Fruit fly (Drosophila melanogaster): ENCODE data around the gene CG33648.
A peak's percentile ranks its signal among the peaks of the same experiment; 100 is the strongest.

Gene CG33648

DNA sequence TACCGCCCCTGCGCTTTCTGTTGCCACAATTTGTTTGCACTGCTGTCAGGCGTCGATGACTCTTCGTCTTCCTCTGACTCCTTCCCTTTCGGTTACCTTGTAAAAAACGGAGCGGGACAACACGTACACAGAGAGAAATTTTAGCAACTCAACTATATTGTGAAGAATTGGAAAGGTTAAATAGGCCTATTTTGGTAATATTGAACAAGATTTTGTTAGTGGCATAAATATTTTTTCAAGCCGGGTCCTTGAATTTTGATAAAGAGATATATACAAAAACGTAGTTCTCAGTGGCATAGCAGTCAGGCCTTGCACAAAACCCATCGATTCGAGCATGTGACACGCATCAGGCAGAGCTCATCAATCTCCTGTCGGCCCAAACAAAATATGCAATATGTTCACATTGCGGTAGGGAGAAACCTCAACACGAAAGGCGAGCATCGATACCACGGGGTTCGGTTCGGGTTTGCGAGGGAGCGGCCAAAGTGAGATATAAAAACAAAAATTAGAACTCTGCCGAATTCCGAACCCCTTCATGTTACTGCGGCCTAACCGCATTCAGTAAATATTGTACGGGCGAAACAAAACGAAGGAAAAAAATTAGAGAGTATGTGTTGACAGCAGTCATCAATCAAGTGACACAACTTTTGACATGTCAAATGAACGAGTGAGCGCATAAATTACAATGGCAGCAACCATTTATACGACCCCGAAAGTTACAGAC lies 29.9 kb downstream of the CG33648 start:
- TF ChIP-seq CG8478 (optimal IDR thresholded peaks at IDR 0.05) (no peak), CG5245 (GFP tag; optimal IDR thresholded peaks at IDR 0.05) (peak; percentile 70), lab (GFP tag; optimal IDR thresholded peaks at IDR 0.05) (peak; percentile 75), CG1024 (GFP tag; IDR thresholded peaks at IDR 0.05) (peak; percentile 61), emc (GFP tag; optimal IDR thresholded peaks at IDR 0.05) (no peak), org-1 (GFP tag; optimal IDR thresholded peaks at IDR 0.05) (peak; percentile 31), NC2α (GFP tag; optimal IDR thresholded peaks at IDR 0.05) (peak; percentile 78), sima (GFP tag; optimal IDR thresholded peaks at IDR 0.05) (no peak), CG31365 (tag; optimal IDR thresholded peaks at IDR 0.05) (no peak), Mes4 (GFP tag; optimal IDR thresholded peaks at IDR 0.05) (peak; percentile 49), knrl (GFP tag; IDR thresholded peaks at IDR 0.05; ENCODE audit: partially characterized antibody) (no peak), CG43689 (GFP tag; IDR thresholded peaks at IDR 0.05) (no peak), hbn (GFP tag; IDR thresholded peaks at IDR 0.05; ENCODE audit: partially characterized antibody) (no peak), bigmax (GFP tag; optimal IDR thresholded peaks at IDR 0.05) (no peak), Trl (optimal IDR thresholded peaks at IDR 0.05) (no peak), Trl (GFP tag; optimal IDR thresholded peaks at IDR 0.05) (peak; percentile 86), CG9797 (GFP tag; optimal IDR thresholded peaks at IDR 0.05) (no peak), sr (GFP tag; IDR thresholded peaks at IDR 0.05) (no peak), CG33557 (GFP tag; optimal IDR thresholded peaks at IDR 0.05) (peak; percentile 70), CG2678 (tag; optimal IDR thresholded peaks at IDR 0.05) (peak; percentile 81), bcd (GFP tag; optimal IDR thresholded peaks at IDR 0.05) (peak; percentile 75), tio (GFP tag; optimal IDR thresholded peaks at IDR 0.05) (peak; percentile 67), fru (optimal IDR thresholded peaks at IDR 0.05) (no peak), ab (GFP tag; optimal IDR thresholded peaks at IDR 0.05) (no peak), Chrac-16 (GFP tag; optimal IDR thresholded peaks at IDR 0.05) (peak; percentile 57), CG13287 (GFP tag; IDR thresholded peaks at IDR 0.05; ENCODE audit: partially characterized antibody) (no peak), Hmx (GFP tag; optimal IDR thresholded peaks at IDR 0.05) (peak; percentile 31), CG11723 (GFP tag; optimal IDR thresholded peaks at IDR 0.05) (peak; percentile 41), Abd-B (GFP tag; optimal IDR thresholded peaks at IDR 0.05) (peak; percentile 56), kah (GFP tag; optimal IDR thresholded peaks at IDR 0.05) (peak; percentile 38), CG8281 (tag; optimal IDR thresholded peaks at IDR 0.05) (peak; percentile 19), CG18262 (tag; optimal IDR thresholded peaks at IDR 0.05) (peak; percentile 90), unc-4 (GFP tag; IDR thresholded peaks at IDR 0.05; ENCODE audit: partially characterized antibody) (no peak), Sry-δ (GFP tag; optimal IDR thresholded peaks at IDR 0.05) (peak; percentile 44), CG8765 (GFP tag; IDR thresholded peaks at IDR 0.05) (peak; percentile 83), CG12942 (GFP tag; optimal IDR thresholded peaks at IDR 0.05) (no peak), stc (GFP tag; IDR thresholded peaks at IDR 0.05) (peak; percentile 51), Hr51 (GFP tag; optimal IDR thresholded peaks at IDR 0.05) (peak; percentile 49), maf-S (GFP tag; optimal IDR thresholded peaks at IDR 0.05) (peak; percentile 45), MTF-1 (GFP tag; optimal IDR thresholded peaks at IDR 0.05; ENCODE audit: borderline replicate concordance) (peak; percentile 66), vnd (GFP tag; IDR thresholded peaks at IDR 0.05; ENCODE audit: partially characterized antibody) (no peak), pb (GFP tag; optimal IDR thresholded peaks at IDR 0.05) (peak; percentile 64), pita (GFP tag; optimal IDR thresholded peaks at IDR 0.05) (no peak), usp (GFP tag; optimal IDR thresholded peaks at IDR 0.05) (no peak), HLH4C (GFP tag; IDR thresholded peaks at IDR 0.05; ENCODE audit: partially characterized antibody) (no peak), slou (GFP tag; optimal IDR thresholded peaks at IDR 0.05) (no peak), pzg (GFP tag; optimal IDR thresholded peaks at IDR 0.05) (no peak), ATbp (GFP tag; optimal IDR thresholded peaks at IDR 0.05) (peak; percentile 8), gfzf (GFP tag; optimal IDR thresholded peaks at IDR 0.05) (no peak), lbe (GFP tag; optimal IDR thresholded peaks at IDR 0.05) (peak; percentile 82)

Data from whole organism, embryonic.